Fruit fly (Drosophila melanogaster): ENCODE measurements around the gene raskol.

- TF ChIP-seq ttk (optimal IDR thresholded peaks at IDR 0.05) (no peak), insv (optimal IDR thresholded peaks at IDR 0.05) (no peak)
Observed at dm6 chrX:17722912-17723311, 13.0 kb downstream of the raskol start.
